Worm (Caenorhabditis elegans) whole organism, L1 larva: ENCODE measurements around the gene clec-156.

ENCODE experiments used
- F16B12.6 ChIP-seq: fragments of 150-350 bp; optimal IDR thresholded peaks from 2 replicates; lab custom pipeline; 2014; ENCODE audit warnings: missing biosample characterization, missing genetic modification characterization
- Y116A8C.19 ChIP-seq: sonication (generic microtip); optimal IDR thresholded peaks from 2 replicates; lab custom pipeline; 2016; ENCODE audit warnings: missing compliant biosample characterization, missing genetic modification characterization, borderline replicate concordance
- aly-2 ChIP-seq: fragments of 150-350 bp; optimal IDR thresholded peaks from 2 replicates; lab custom pipeline; 2014; ENCODE audit warnings: missing biosample characterization, missing genetic modification characterization
- blmp-1 ChIP-seq: fragments of 150-350 bp; optimal IDR thresholded peaks from 2 replicates; lab custom pipeline; 2014; ENCODE audit warnings: missing biosample characterization, missing genetic modification characterization
- ceh-8 ChIP-seq: fragments of 200-800 bp; sonication (Bioruptor generic); optimal IDR thresholded peaks from 2 replicates; lab custom pipeline; 2018; ENCODE audit warnings: mild to moderate bottlenecking, missing genetic modification characterization, moderate library complexity, missing compliant biosample characterization
- ceh-82 ChIP-seq, 3 experiments: fragments of 150-350 bp in 1 of 3; sonication (generic microtip) in 2 of 3; optimal IDR thresholded peaks; 2 replicates each; lab custom pipeline; 2014 to 2017; ENCODE audit warnings: missing biosample characterization in 3 of 3, missing genetic modification characterization in 3 of 3
- ceh-88 ChIP-seq: fragments of 200-800 bp; sonication (Bioruptor generic); IDR thresholded peaks from 2 replicates; pipeline ENCODE4 v1.3.6; 2022; ENCODE audit warnings: missing genetic modification characterization, missing compliant biosample characterization
- ces-1 ChIP-seq: fragments of 150-350 bp; optimal IDR thresholded peaks from 2 replicates; lab custom pipeline; 2014; ENCODE audit warnings: missing biosample characterization, missing genetic modification reagents, missing genetic modification characterization
- dsc-1 ChIP-seq: sonication (generic microtip); optimal IDR thresholded peaks from 2 replicates; lab custom pipeline; 2016; ENCODE audit warnings: mild to moderate bottlenecking, missing genetic modification characterization, missing compliant biosample characterization
- efl-1 ChIP-seq, 4 experiments: fragments of 150-350 bp; optimal IDR thresholded peaks in 3 of 4; peaks in 1 of 4; 1 replicate in 1 of 4; 2 replicates in 3 of 4; lab custom pipeline; 2014; ENCODE audit warnings: missing biosample characterization in 2 of 4, missing genetic modification characterization in 2 of 4, missing genetic modification reagents in 2 of 4
- ets-5 ChIP-seq: fragments of 200-800 bp; sonication (Bioruptor generic); IDR thresholded peaks from 2 replicates; pipeline ENCODE4 v1.3.6; 2022; ENCODE audit warnings: missing genetic modification characterization, missing compliant biosample characterization
- hlh-17 ChIP-seq: fragments of 200-800 bp; sonication (Bioruptor generic); optimal IDR thresholded peaks from 2 replicates; lab custom pipeline; 2018; ENCODE audit warnings: missing genetic modification characterization, mild to moderate bottlenecking, missing compliant biosample characterization, moderate library complexity, borderline replicate concordance
- irx-1 ChIP-seq: sonication (generic microtip); optimal IDR thresholded peaks from 2 replicates; lab custom pipeline; 2016; ENCODE audit warnings: missing genetic modification characterization, missing compliant biosample characterization
- isw-1 ChIP-seq: fragments of 200-800 bp; sonication (Bioruptor generic); IDR thresholded peaks from 2 replicates; pipeline ENCODE4 v1.3.6; 2022; ENCODE audit warnings: missing genetic modification characterization, missing compliant biosample characterization
- lin-13 ChIP-seq: fragments of 150-350 bp; optimal IDR thresholded peaks from 2 replicates; lab custom pipeline; 2014; ENCODE audit warnings: missing biosample characterization, missing genetic modification reagents, missing genetic modification characterization
- lin-14 ChIP-seq: fragments of 200-800 bp; sonication (Bioruptor generic); optimal IDR thresholded peaks from 2 replicates; lab custom pipeline; 2018; ENCODE audit warnings: mild to moderate bottlenecking, missing genetic modification characterization, moderate library complexity, missing compliant biosample characterization
- lin-39 ChIP-seq: fragments of 150-350 bp; optimal IDR thresholded peaks from 2 replicates; lab custom pipeline; 2014; ENCODE audit warnings: missing biosample characterization, missing genetic modification reagents, missing genetic modification characterization
- lir-3 ChIP-seq: sonication (generic microtip); optimal IDR thresholded peaks from 2 replicates; lab custom pipeline; 2016; ENCODE audit warnings: mild to moderate bottlenecking, missing genetic modification characterization, moderate library complexity, missing compliant biosample characterization; ENCODE audit not compliant: poor library complexity
- lsy-2 ChIP-seq, 2 experiments: fragments of 150-350 bp; optimal IDR thresholded peaks; 2 replicates each; lab custom pipeline; 2014; ENCODE audit warnings: missing biosample characterization in 2 of 2, missing genetic modification characterization in 2 of 2
- nhr-19 ChIP-seq: fragments of 200-800 bp; sonication (Bioruptor generic); conservative IDR thresholded peaks from 2 replicates; pipeline ENCODE4 v1.3.6; 2022; ENCODE audit warnings: missing genetic modification characterization, missing compliant biosample characterization
- nhr-71 ChIP-seq: sonication (generic microtip); optimal IDR thresholded peaks from 2 replicates; lab custom pipeline; 2016; ENCODE audit warnings: mild to moderate bottlenecking, missing genetic modification characterization, moderate library complexity, missing compliant biosample characterization
- rnt-1 ChIP-seq: sonication (generic microtip); optimal IDR thresholded peaks from 2 replicates; lab custom pipeline; 2016; ENCODE audit warnings: mild to moderate bottlenecking, missing genetic modification characterization, moderate library complexity, missing compliant biosample characterization
- snpc-4 ChIP-seq: fragments of 150-350 bp; optimal IDR thresholded peaks from 2 replicates; lab custom pipeline; 2014; ENCODE audit warnings: missing biosample characterization, missing genetic modification characterization
- sptf-1 ChIP-seq: fragments of 150-350 bp; optimal IDR thresholded peaks from 2 replicates; lab custom pipeline; 2014; ENCODE audit warnings: missing biosample characterization, missing genetic modification characterization
- swsn-7 ChIP-seq: sonication (generic microtip); optimal IDR thresholded peaks from 2 replicates; lab custom pipeline; 2016; ENCODE audit warnings: missing genetic modification characterization, missing compliant biosample characterization
- ztf-4 ChIP-seq: fragments of 150-350 bp; optimal IDR thresholded peaks from 2 replicates; lab custom pipeline; 2014; ENCODE audit warnings: missing biosample characterization, missing genetic modification characterization

clec-156 gene

ce11 chrIII:4829440-4829839 is 12.6 kb downstream of the clec-156 start, which contains the start of gene F26A1.9 (continued):
- no peak for TF ChIP-seq lsy-2 (tag; optimal IDR thresholded peaks at IDR 0.05; lab: Kevin White, UChicago)

ce11 chrIII:4826606-4827005 is 15.5 kb downstream of the clec-156 start, which contains the start of gene F26A1.3:
Gene F26A1.3, plus strand, starts transcription at chrIII:4826906.
- no peak for TF ChIP-seq snpc-4
- no peak for TF ChIP-seq rnt-1 (tag; lab: Kevin White, UChicago)
- TF ChIP-seq isw-1 (GFP tag; lab: Robert Waterston, UW): no peak
- no peak for TF ChIP-seq dsc-1 (tag; lab: Kevin White, UChicago)
- TF ChIP-seq lin-13: no peak
- TF ChIP-seq ceh-88 (GFP tag; lab: Robert Waterston, UW): no peak
- TF ChIP-seq ces-1 (GFP tag; lab: Kevin White, UChicago): no peak
- no peak for TF ChIP-seq ets-5
- no peak for TF ChIP-seq efl-1 (optimal IDR thresholded peaks at IDR 0.05; lab: Kevin White, UChicago)
- TF ChIP-seq efl-1 (GFP tag; optimal IDR thresholded peaks at IDR 0.05 in 1 of 2; lab: Kevin White, UChicago): no peak
- no peak for TF ChIP-seq lin-14 (GFP tag; lab: Kevin White, UChicago)
- TF ChIP-seq nhr-19 (GFP tag; lab: Robert Waterston, UW): no peak
- no peak for TF ChIP-seq ztf-4 (tag; lab: Kevin White, UChicago)

- TF ChIP-seq aly-2 (tag; lab: Kevin White, UChicago) (no peak), ceh-82 (tag; optimal IDR thresholded peaks at IDR 0.05; lab: Kevin White, UChicago) (no peak), F16B12.6 (tag; lab: Kevin White, UChicago) (no peak)
These were observed 19.9 kb downstream of the clec-156 start, which contains the start of gene F26A1.8 for ce11 chrIII:4822140-4822539. Gene F26A1.8, minus strand, starts transcription at chrIII:4822240.

- no peak for TF ChIP-seq isw-1 (GFP tag; lab: Robert Waterston, UW)
- no peak for TF ChIP-seq nhr-71 (tag; lab: Kevin White, UChicago)
- TF ChIP-seq, all 84 proteins: peak for 0
These were observed 22.2 kb downstream of the clec-156 start, which contains the start of gene F26A1.7 for ce11 chrIII:4819843-4820242. Gene F26A1.7, minus strand, starts transcription at chrIII:4819943.

ce11 chrIII:4817240-4817639 is 24.8 kb downstream of the clec-156 start, which contains the start of gene F26A1.4:
Gene F26A1.4, plus strand, starts transcription at chrIII:4817540.
- no peak for TF ChIP-seq Y116A8C.19 (tag; lab: Kevin White, UChicago)
- TF ChIP-seq blmp-1 (tag; lab: Kevin White, UChicago): no peak
- no peak for TF ChIP-seq lin-39 (tag; lab: Kevin White, UChicago)
- TF ChIP-seq, all 84 proteins: peak for 0

ce11 chrIII:4814730-4815129 is 27.3 kb downstream of the clec-156 start, which contains the start of gene arl-6:
Gene arl-6, minus strand, starts transcription at chrIII:4814830.
- no peak for TF ChIP-seq efl-1 (optimal IDR thresholded peaks at IDR 0.05; lab: Kevin White, UChicago)
- TF ChIP-seq efl-1 (GFP tag; optimal IDR thresholded peaks at IDR 0.05 in 1 of 2; lab: Kevin White, UChicago): peak in 1 of 2 experiments; percentile 49
- no peak for TF ChIP-seq ets-5

ce11 chrIII:4811195-4811594 is 30.9 kb downstream of the clec-156 start, which contains the start of gene C38D4.7:
Gene C38D4.7, minus strand, starts transcription at chrIII:4811295.
- TF ChIP-seq irx-1 (tag; lab: Kevin White, UChicago) (no peak), snpc-4 (no peak), sptf-1 (tag; lab: Kevin White, UChicago) (no peak), hlh-17 (GFP tag; lab: Kevin White, UChicago) (no peak), swsn-7 (tag; lab: Kevin White, UChicago) (no peak), ceh-8 (GFP tag; lab: Kevin White, UChicago) (no peak), lir-3 (tag; lab: Kevin White, UChicago) (no peak), ces-1 (GFP tag; lab: Kevin White, UChicago) (no peak)
- TF ChIP-seq, all 84 proteins: peak for 0
